Worm (Caenorhabditis elegans) whole organism, L1 larva: ENCODE data around the gene F53F8.6.

ENCODE experiments used
- lin-39 ChIP-seq: fragments of 150-350 bp; optimal IDR thresholded peaks from 2 replicates; lab custom pipeline; 2014; ENCODE audit warnings: missing biosample characterization, missing genetic modification reagents, missing genetic modification characterization
- nhr-76 ChIP-seq: sonication (generic microtip); optimal IDR thresholded peaks from 2 replicates; lab custom pipeline; 2017; ENCODE audit warnings: missing biosample characterization, missing genetic modification characterization
- nhr-85 ChIP-seq: sonication (generic microtip); peaks from one replicate; lab custom pipeline; 2016; ENCODE audit warnings: missing genetic modification characterization, inconsistent platforms, missing compliant biosample characterization
- unc-62 ChIP-seq: fragments of 150-350 bp; optimal IDR thresholded peaks from 2 replicates; lab custom pipeline; 2014; ENCODE audit warnings: missing biosample characterization, missing genetic modification reagents, missing genetic modification characterization

ce11 chrV:20689481-20690039, 14.5 kb upstream of the F53F8.6 start, which contains the start of gene F53F8.3:
- TF ChIP-seq nhr-85 (tag; lab: Kevin White, UChicago) (no peak), lin-39 (tag; lab: Kevin White, UChicago) (no peak), nhr-76 (tag; lab: Kevin White, UChicago) (no peak), unc-62 (GFP tag; lab: Kevin White, UChicago) (no peak)
